Fruit fly (Drosophila melanogaster) whole organism, embryonic: Measurements from ENCODE around the gene Gr64d.
A peak's percentile ranks its signal among the peaks of the same experiment; 100 is the strongest.

Experiments used
- Adf1 ChIP-seq: fragments of 200-800 bp; sonication (Bioruptor generic); IDR thresholded peaks from 2 replicates; pipeline ENCODE4 v1.3.6; 2022; ENCODE audit warnings: missing biosample characterization, missing genetic modification characterization
- BEAF-32 ChIP-seq: fragments of 200-800 bp; sonication (Bioruptor generic); optimal IDR thresholded peaks from 3 replicates; lab custom pipeline; 2017; ENCODE audit warnings: missing biosample characterization, missing genetic modification characterization, mild to moderate bottlenecking, moderate library complexity, missing genetic modification reagents
- CG10462 ChIP-seq: fragments of 200-800 bp; sonication (Bioruptor generic); optimal IDR thresholded peaks from 2 replicates; lab custom pipeline; 2016; ENCODE audit warnings: missing biosample characterization, missing genetic modification characterization
- CG11247 ChIP-seq: fragments of 200-800 bp; sonication (Bioruptor generic); IDR thresholded peaks from 2 replicates; pipeline ENCODE4 v1.3.6; 2022; ENCODE audit warnings: missing biosample characterization, missing genetic modification characterization
- CG12155 ChIP-seq: fragments of 200-800 bp; sonication (Bioruptor generic); optimal IDR thresholded peaks from 3 replicates; lab custom pipeline; 2016; ENCODE audit warnings: missing biosample characterization, missing genetic modification characterization
- CG14014 ChIP-seq: fragments of 200-800 bp; sonication (Bioruptor generic); IDR thresholded peaks from 2 replicates; pipeline ENCODE4 v1.3.6; 2022; ENCODE audit warnings: missing biosample characterization, missing genetic modification characterization
- CG15073 ChIP-seq: fragments of 200-800 bp; sonication (Bioruptor generic); optimal IDR thresholded peaks from 2 replicates; lab custom pipeline; 2016; ENCODE audit warnings: missing biosample characterization, missing genetic modification characterization
- CG15601 ChIP-seq: fragments of 200-800 bp; sonication (Bioruptor generic); optimal IDR thresholded peaks from 3 replicates; lab custom pipeline; 2019; ENCODE audit warnings: missing biosample characterization, mild to moderate bottlenecking, missing genetic modification characterization, moderate library complexity
- CG2116 ChIP-seq: fragments of 200-800 bp; sonication (Bioruptor generic); optimal IDR thresholded peaks from 3 replicates; lab custom pipeline; 2018; ENCODE audit warnings: missing biosample characterization, mild to moderate bottlenecking, missing genetic modification characterization
- CG30431 ChIP-seq: fragments of 200-800 bp; sonication (Bioruptor generic); optimal IDR thresholded peaks from 2 replicates; lab custom pipeline; 2017; ENCODE audit warnings: missing biosample characterization, missing genetic modification characterization
- CG32767 ChIP-seq: fragments of 200-800 bp; sonication (Bioruptor generic); IDR thresholded peaks from 2 replicates; pipeline ENCODE4 v1.3.6; 2022; ENCODE audit warnings: missing biosample characterization, missing genetic modification characterization
- CG3281 ChIP-seq: fragments of 200-800 bp; sonication (Bioruptor generic); optimal IDR thresholded peaks from 3 replicates; lab custom pipeline; 2017; ENCODE audit warnings: missing biosample characterization, mild to moderate bottlenecking, missing genetic modification characterization
- CG33557 ChIP-seq: fragments of 200-800 bp; sonication (Bioruptor generic); optimal IDR thresholded peaks from 2 replicates; lab custom pipeline; 2019; ENCODE audit warnings: missing biosample characterization, mild to moderate bottlenecking, missing genetic modification characterization, moderate library complexity
- CG3838 ChIP-seq: fragments of 200-800 bp; sonication (Bioruptor generic); optimal IDR thresholded peaks from 3 replicates; lab custom pipeline; 2016; ENCODE audit warnings: missing biosample characterization, missing genetic modification characterization
- CG4617 ChIP-seq: fragments of 200-800 bp; sonication (Bioruptor generic); optimal IDR thresholded peaks from 3 replicates; lab custom pipeline; 2016; ENCODE audit warnings: missing biosample characterization, missing genetic modification characterization, borderline replicate concordance
- CG4707 ChIP-seq: fragments of 200-800 bp; sonication (Bioruptor generic); optimal IDR thresholded peaks from 2 replicates; lab custom pipeline; 2018; ENCODE audit warnings: missing biosample characterization, mild to moderate bottlenecking, missing genetic modification characterization, moderate library complexity
- CG4730 ChIP-seq: fragments of 200-800 bp; sonication (Bioruptor generic); IDR thresholded peaks from 2 replicates; pipeline ENCODE4 v1.3.6; 2022; ENCODE audit warnings: missing biosample characterization, missing genetic modification characterization
- CG4854 ChIP-seq: fragments of 200-800 bp; sonication (Bioruptor generic); optimal IDR thresholded peaks from 2 replicates; lab custom pipeline; 2016; ENCODE audit warnings: missing biosample characterization, missing genetic modification characterization, inconsistent platforms
- CG6689 ChIP-seq: fragments of 200-800 bp; sonication (Bioruptor generic); IDR thresholded peaks from 2 replicates; pipeline ENCODE4 v1.3.6; 2022; ENCODE audit warnings: missing biosample characterization, missing genetic modification characterization
- Dbx ChIP-seq: fragments of 200-800 bp; sonication (Bioruptor generic); IDR thresholded peaks from 3 replicates; pipeline ENCODE4 v1.3.6; 2022; ENCODE audit warnings: missing biosample characterization, missing genetic modification characterization
- Doc2 ChIP-seq: fragments of 200-800 bp; sonication (Bioruptor generic); IDR thresholded peaks from 2 replicates; pipeline ENCODE4 v1.3.6; 2022; ENCODE audit warnings: missing biosample characterization, missing genetic modification characterization
- Doc3 ChIP-seq: fragments of 200-800 bp; sonication (Bioruptor generic); IDR thresholded peaks from 3 replicates; pipeline ENCODE4 v1.3.6; 2022; ENCODE audit warnings: missing biosample characterization, missing genetic modification characterization; ENCODE audit not compliant: partially characterized antibody
- Ets65A ChIP-seq: fragments of 200-800 bp; sonication (Bioruptor generic); peaks from one replicate; lab custom pipeline; 2016; ENCODE audit warnings: missing biosample characterization, missing genetic modification characterization
- GATAe ChIP-seq: fragments of 200-800 bp; sonication (Bioruptor generic); conservative IDR thresholded peaks from 2 replicates; pipeline ENCODE4 v1.3.6; 2022; ENCODE audit warnings: missing biosample characterization, missing genetic modification characterization
- H2.0 ChIP-seq: fragments of 200-800 bp; sonication (Bioruptor generic); IDR thresholded peaks from 2 replicates; pipeline ENCODE4 v1.3.6; 2022; ENCODE audit warnings: missing biosample characterization, missing genetic modification characterization
- Kr ChIP-seq: fragments of 200-800 bp; sonication (Bioruptor generic); optimal IDR thresholded peaks from 2 replicates; lab custom pipeline; 2017; ENCODE audit warnings: missing biosample characterization, mild to moderate bottlenecking, missing genetic modification characterization
- Mrtf ChIP-seq: fragments of 200-800 bp; sonication (Bioruptor generic); IDR thresholded peaks from 3 replicates; pipeline ENCODE4 v1.3.6; 2022; ENCODE audit warnings: missing biosample characterization, missing genetic modification characterization
- Side ChIP-seq: fragments of 200-800 bp; sonication (Bioruptor generic); optimal IDR thresholded peaks from 2 replicates; lab custom pipeline; 2016; ENCODE audit warnings: missing biosample characterization, missing genetic modification characterization
- Sin3A ChIP-seq: fragments of >200 bp; optimal IDR thresholded peaks from 2 replicates; lab custom pipeline; 2018
- Spps ChIP-seq: fragments of 200-800 bp; sonication (Bioruptor generic); optimal IDR thresholded peaks from 2 replicates; lab custom pipeline; 2018; ENCODE audit warnings: missing biosample characterization, mild to moderate bottlenecking, missing genetic modification characterization
- Sry-δ ChIP-seq: fragments of 200-800 bp; sonication (Bioruptor generic); optimal IDR thresholded peaks from 2 replicates; lab custom pipeline; 2016; ENCODE audit warnings: missing biosample characterization, missing genetic modification characterization
- TFAM ChIP-seq: fragments of 200-800 bp; sonication (Bioruptor generic); optimal IDR thresholded peaks from 2 replicates; lab custom pipeline; 2017; ENCODE audit warnings: missing biosample characterization, missing genetic modification characterization, inconsistent platforms
- bab2 ChIP-seq: fragments of 200-800 bp; sonication (Bioruptor generic); optimal IDR thresholded peaks from 2 replicates; lab custom pipeline; 2016; ENCODE audit warnings: missing biosample characterization, missing genetic modification characterization
- bbx ChIP-seq: fragments of 200-800 bp; sonication (Bioruptor generic); IDR thresholded peaks from 2 replicates; pipeline ENCODE4 v1.3.6; 2022; ENCODE audit warnings: missing biosample characterization, missing genetic modification characterization; ENCODE audit not compliant: partially characterized antibody
- bigmax ChIP-seq: fragments of 200-800 bp; sonication (Bioruptor generic); optimal IDR thresholded peaks from 2 replicates; lab custom pipeline; 2018; ENCODE audit warnings: missing biosample characterization, mild to moderate bottlenecking, missing genetic modification characterization
- chinmo ChIP-seq: fragments of 200-800 bp; sonication (Bioruptor generic); IDR thresholded peaks from 4 replicates; pipeline ENCODE4 v1.3.6; 2022; ENCODE audit warnings: missing biosample characterization, missing genetic modification characterization; ENCODE audit not compliant: partially characterized antibody
- crc ChIP-seq: fragments of 200-800 bp; sonication (Bioruptor generic); optimal IDR thresholded peaks from 2 replicates; lab custom pipeline; 2016; ENCODE audit warnings: missing biosample characterization, missing genetic modification characterization
- disco-r ChIP-seq: fragments of 200-800 bp; sonication (Bioruptor generic); optimal IDR thresholded peaks from 2 replicates; lab custom pipeline; 2016; ENCODE audit warnings: missing biosample characterization, missing genetic modification characterization
- fd64A ChIP-seq: fragments of 200-800 bp; sonication (Bioruptor generic); optimal IDR thresholded peaks from 3 replicates; lab custom pipeline; 2018; ENCODE audit warnings: missing biosample characterization, mild to moderate bottlenecking, missing genetic modification characterization
- grau ChIP-seq: fragments of 200-800 bp; optimal IDR thresholded peaks from 3 replicates; lab custom pipeline; 2019; ENCODE audit warnings: missing biosample characterization, mild to moderate bottlenecking, missing genetic modification characterization, moderate library complexity
- ham ChIP-seq: fragments of 200-800 bp; sonication (Bioruptor generic); IDR thresholded peaks from 2 replicates; pipeline ENCODE4 v1.3.6; 2022; ENCODE audit warnings: missing biosample characterization, missing genetic modification characterization
- her ChIP-seq: fragments of 200-800 bp; sonication (Bioruptor generic); optimal IDR thresholded peaks from 2 replicates; lab custom pipeline; 2016; ENCODE audit warnings: missing biosample characterization, missing genetic modification characterization
- hkb ChIP-seq, 2 experiments: fragments of 200-800 bp in 1 of 2; fragments of >200 bp in 1 of 2; sonication (Bioruptor generic) in 1 of 2; IDR thresholded peaks in 1 of 2; optimal IDR thresholded peaks in 1 of 2; 2 replicates each; pipeline versions ENCODE4 v1.3.6 to Lab custom; 2017 to 2022; ENCODE audit warnings: missing biosample characterization in 1 of 2, missing genetic modification characterization in 1 of 2
- nerfin-1 ChIP-seq: fragments of 200-800 bp; sonication (Bioruptor generic); optimal IDR thresholded peaks from 3 replicates; lab custom pipeline; 2019; ENCODE audit warnings: missing biosample characterization, mild to moderate bottlenecking, missing genetic modification characterization, moderate library complexity
- oc ChIP-seq: fragments of 200-800 bp; sonication (Bioruptor generic); optimal IDR thresholded peaks from 2 replicates; lab custom pipeline; 2018; ENCODE audit warnings: missing biosample characterization, mild to moderate bottlenecking, missing genetic modification characterization, moderate library complexity
- pfk ChIP-seq: fragments of 200-800 bp; sonication (Bioruptor generic); optimal IDR thresholded peaks from 2 replicates; lab custom pipeline; 2018; ENCODE audit warnings: missing biosample characterization, mild to moderate bottlenecking, missing genetic modification characterization, moderate library complexity
- ranshi ChIP-seq: fragments of 200-800 bp; sonication (Bioruptor generic); IDR thresholded peaks from 2 replicates; pipeline ENCODE4 v1.3.6; 2022; ENCODE audit warnings: missing biosample characterization, missing genetic modification characterization
- repo ChIP-seq: fragments of 200-800 bp; sonication (Bioruptor generic); optimal IDR thresholded peaks from 2 replicates; lab custom pipeline; 2016; ENCODE audit warnings: missing biosample characterization, missing genetic modification characterization
- sd ChIP-seq: fragments of 200-800 bp; sonication (Bioruptor generic); optimal IDR thresholded peaks from 3 replicates; lab custom pipeline; 2018; ENCODE audit warnings: missing biosample characterization, mild to moderate bottlenecking, missing genetic modification characterization, moderate library complexity
- slbo ChIP-seq: fragments of 200-800 bp; sonication (Bioruptor generic); IDR thresholded peaks from 2 replicates; pipeline ENCODE4 v1.3.6; 2022; ENCODE audit warnings: missing biosample characterization, missing genetic modification characterization
- slp2 ChIP-seq: fragments of 200-800 bp; sonication (Bioruptor generic); optimal IDR thresholded peaks from 2 replicates; lab custom pipeline; 2016; ENCODE audit warnings: missing biosample characterization, missing genetic modification characterization
- unpg ChIP-seq: fragments of 200-800 bp; sonication (Bioruptor generic); optimal IDR thresholded peaks from 3 replicates; lab custom pipeline; 2018; ENCODE audit warnings: missing biosample characterization, mild to moderate bottlenecking, missing genetic modification characterization, moderate library complexity

The Gr64d gene

dm6 chr3L:4016754-4017153 is 15.1 kb upstream of the Gr64d start (continued):
- TF ChIP-seq BEAF-32 (GFP tag; lab: Kevin White, UChicago), result no peak
- peak; percentile 56 for TF ChIP-seq Spps
- TF ChIP-seq Adf1, result no peak
- TF ChIP-seq repo (GFP tag; lab: Kevin White, UChicago), result peak; percentile 24
- TF ChIP-seq ham (GFP tag; lab: Robert Waterston, UW), result no peak
- TF ChIP-seq bbx (GFP tag; lab: Robert Waterston, UW), result no peak
- TF ChIP-seq Dbx (GFP tag; lab: Robert Waterston, UW), result no peak
- peak; percentile 71 for TF ChIP-seq fd64A (GFP tag; lab: Kevin White, UChicago)
- TF ChIP-seq oc, result no peak
- TF ChIP-seq ranshi (GFP tag; lab: Robert Waterston, UW), result peak; percentile 78; the same call in 1 of the 2 replicates
- peak; percentile 45 for TF ChIP-seq Side (GFP tag; lab: Kevin White, UChicago)
- TF ChIP-seq disco-r, result no peak
- TF ChIP-seq slbo (GFP tag; lab: Robert Waterston, UW), result peak; percentile 58
- TF ChIP-seq her, result peak; percentile 12
- TF ChIP-seq CG2116 (GFP tag; lab: Kevin White, UChicago), result no peak
- TF ChIP-seq slp2 (GFP tag; lab: Kevin White, UChicago), result peak; percentile 45
- TF ChIP-seq CG33557, result peak; percentile 68
- TF ChIP-seq CG3281, result no peak
- TF ChIP-seq CG3838, result no peak
- peak; percentile 93 for TF ChIP-seq grau (tag; lab: Kevin White, UChicago)
- TF ChIP-seq Doc2 (GFP tag; lab: Robert Waterston, UW), result no peak
- no peak for TF ChIP-seq sd
- TF ChIP-seq CG14014 (GFP tag; lab: Robert Waterston, UW), result peak; percentile 42; the same call in 1 of the 2 replicates
- no peak for TF ChIP-seq pfk (GFP tag; lab: Kevin White, UChicago)
- TF ChIP-seq Ets65A, result peak; percentile 97
- TF ChIP-seq hkb (optimal IDR thresholded peaks at IDR 0.05; lab: Kevin White, UChicago), result no peak
- TF ChIP-seq hkb (GFP tag; IDR thresholded peaks at IDR 0.05; lab: Robert Waterston, UW), result peak; percentile 65
- no peak for TF ChIP-seq CG11247
- no peak for TF ChIP-seq CG15073 (GFP tag; lab: Kevin White, UChicago)
- no peak for TF ChIP-seq chinmo (GFP tag; lab: Robert Waterston, UW)
- no peak for TF ChIP-seq Sry-δ (GFP tag; lab: Kevin White, UChicago)
- peak; percentile 70 for TF ChIP-seq H2.0 (GFP tag; lab: Robert Waterston, UW)
- TF ChIP-seq CG15601 (tag; lab: Kevin White, UChicago), result peak; percentile 65
- TF ChIP-seq bigmax, result no peak
- TF ChIP-seq Sin3A, result no peak
- peak; percentile 16 for TF ChIP-seq CG4617 (GFP tag; lab: Kevin White, UChicago)
- peak; percentile 63 for TF ChIP-seq CG4707 (GFP tag; lab: Kevin White, UChicago)
- TF ChIP-seq nerfin-1 (tag; lab: Kevin White, UChicago), result peak; percentile 56
- TF ChIP-seq CG32767 (GFP tag; lab: Robert Waterston, UW), result peak; percentile 46; the same call in 1 of the 2 replicates
- peak; percentile 54 for TF ChIP-seq bab2 (GFP tag; lab: Kevin White, UChicago)
- TF ChIP-seq unpg (GFP tag; lab: Kevin White, UChicago), result peak; percentile 73
- TF ChIP-seq Mrtf, result peak; percentile 61; the same call in 1 of the 3 replicates
- TF ChIP-seq crc, result no peak
- TF ChIP-seq CG4730, result peak; percentile 58
- TF ChIP-seq GATAe (GFP tag; lab: Robert Waterston, UW), result no peak
- no peak for TF ChIP-seq Kr (GFP tag; lab: Kevin White, UChicago)
- peak; percentile 83 for TF ChIP-seq CG30431 (GFP tag; lab: Kevin White, UChicago)
- peak; percentile 20 for TF ChIP-seq CG10462 (GFP tag; lab: Kevin White, UChicago)
- peak; percentile 72 for TF ChIP-seq CG6689 (GFP tag; lab: Robert Waterston, UW)
- TF ChIP-seq Doc3, result no peak
- TF ChIP-seq CG12155, result peak; percentile 34
- no peak for TF ChIP-seq TFAM (GFP tag; lab: Kevin White, UChicago)
- no peak for TF ChIP-seq CG4854 (GFP tag; lab: Kevin White, UChicago)
